Fruit fly (Drosophila melanogaster): Measurements from ENCODE around the gene TM9SF2.

DNA sequence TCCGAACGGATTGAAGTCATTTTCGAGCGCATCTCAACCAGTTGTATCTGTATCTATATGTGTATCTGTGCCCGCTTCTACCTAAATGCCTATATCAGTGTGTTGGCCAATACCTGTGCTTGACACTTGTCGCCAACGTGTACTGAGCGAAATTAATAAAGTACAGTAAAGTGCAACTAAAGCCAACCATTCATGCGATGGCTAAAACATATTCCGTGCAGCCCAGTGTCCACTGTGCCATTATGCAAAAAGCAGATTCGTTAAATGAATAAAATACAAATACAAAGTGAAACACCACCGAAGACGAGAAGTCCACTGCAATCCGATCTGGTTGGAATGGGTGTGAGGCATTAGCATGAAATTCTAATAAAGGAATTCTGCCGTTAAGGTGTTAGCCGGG is 39.0 kb downstream of the TM9SF2 start:
- no peak for TF ChIP-seq CG12605 (GFP tag; IDR thresholded peaks at IDR 0.05)
- no peak for TF ChIP-seq CG8159 (tag; optimal IDR thresholded peaks at IDR 0.05)
- TF ChIP-seq EcR (GFP tag; optimal IDR thresholded peaks at IDR 0.05): no peak
- peak; percentile 36 for TF ChIP-seq CG8301 (tag; optimal IDR thresholded peaks at IDR 0.05)
- TF ChIP-seq CG15710 (tag; optimal IDR thresholded peaks at IDR 0.05): no peak
- TF ChIP-seq CG9948 (tag; optimal IDR thresholded peaks at IDR 0.05): no peak
- peak; percentile 59 for TF ChIP-seq CG14655 (GFP tag; optimal IDR thresholded peaks at IDR 0.05)
- TF ChIP-seq CG32121 (GFP tag; IDR thresholded peaks at IDR 0.05): no peak
- TF ChIP-seq CG34367 (tag; optimal IDR thresholded peaks at IDR 0.05): peak; percentile 2
- TF ChIP-seq Ets98B (GFP tag; IDR thresholded peaks at IDR 0.05): peak; percentile 40; the same call in 1 of the 2 replicates
